Fruit fly (Drosophila melanogaster): ENCODE results near the gene Jhbp15.
A peak's percentile ranks its signal among the peaks of the same experiment; 100 is the strongest.

The Jhbp15 gene

dm6 chr3R:21073141-21073540 lies 22.4 kb upstream of the Jhbp15 start, which contains the start of gene r-l (continued):
- no peak for TF ChIP-seq az2 (GFP tag; optimal IDR thresholded peaks at IDR 0.05)
- no peak for TF ChIP-seq CG16779 (GFP tag; IDR thresholded peaks at IDR 0.05)
- no peak for TF ChIP-seq cad (GFP tag; optimal IDR thresholded peaks at IDR 0.05)
- TF ChIP-seq CG33557 (GFP tag; optimal IDR thresholded peaks at IDR 0.05), result no peak
- peak; percentile 17 for TF ChIP-seq B-H2 (GFP tag; optimal IDR thresholded peaks at IDR 0.05)
- 0 out of 3 replicates have a peak, but pooled peaks have one; percentile 12 for TF ChIP-seq Opbp (GFP tag; IDR thresholded peaks at IDR 0.05; ENCODE audit: partially characterized antibody)
- TF ChIP-seq her (GFP tag; optimal IDR thresholded peaks at IDR 0.05), result no peak
- TF ChIP-seq Nf-YA (GFP tag; IDR thresholded peaks at IDR 0.05), result no peak
- no peak for TF ChIP-seq Xbp1 (GFP tag; optimal IDR thresholded peaks at IDR 0.05)
- peak; percentile 37 for TF ChIP-seq CG17829 (tag; optimal IDR thresholded peaks at IDR 0.05)
- no peak for TF ChIP-seq PHDP (tag; optimal IDR thresholded peaks at IDR 0.05)
- TF ChIP-seq CG6175 (GFP tag; IDR thresholded peaks at IDR 0.05), result no peak
- no peak for TF ChIP-seq CG4360 (GFP tag; IDR thresholded peaks at IDR 0.05)
- TF ChIP-seq ftz-f1 (GFP tag; optimal IDR thresholded peaks at IDR 0.05), result peak; percentile 80
- no peak for TF ChIP-seq lola (GFP tag; optimal IDR thresholded peaks at IDR 0.05)
- no peak for TF ChIP-seq CG1792 (GFP tag; optimal IDR thresholded peaks at IDR 0.05)
- no peak for TF ChIP-seq sr (GFP tag; IDR thresholded peaks at IDR 0.05)
- no peak for TF ChIP-seq hb (GFP tag; IDR thresholded peaks at IDR 0.05; ENCODE audit: partially characterized antibody)
- TF ChIP-seq twi (tag; optimal IDR thresholded peaks at IDR 0.05), result peak; percentile 34
- TF ChIP-seq Taf1 (GFP tag; IDR thresholded peaks at IDR 0.05), result no peak
- TF ChIP-seq Nf-YC (tag; optimal IDR thresholded peaks at IDR 0.05), result peak; percentile 80
- TF ChIP-seq bcd (GFP tag; optimal IDR thresholded peaks at IDR 0.05), result no peak
- TF ChIP-seq tin (GFP tag; optimal IDR thresholded peaks at IDR 0.05), result no peak
- TF ChIP-seq CG13123 (GFP tag; optimal IDR thresholded peaks at IDR 0.05), result no peak
- no peak for TF ChIP-seq CG34224 (GFP tag; IDR thresholded peaks at IDR 0.05; ENCODE audit: partially characterized antibody)

dm6 chr3R:21071943-21072500 lies 21.2 kb upstream of the Jhbp15 start:
- TF ChIP-seq CG10462 (GFP tag; optimal IDR thresholded peaks at IDR 0.05), result no peak
- TF ChIP-seq exex (tag; optimal IDR thresholded peaks at IDR 0.05), result peak; percentile 74
- peak; percentile 75 for TF ChIP-seq CG3995 (GFP tag; optimal IDR thresholded peaks at IDR 0.05)
- TF ChIP-seq ac (GFP tag; optimal IDR thresholded peaks at IDR 0.05), result no peak
- no peak for TF ChIP-seq insv (GFP tag; optimal IDR thresholded peaks at IDR 0.05)
- TF ChIP-seq sd (tag; optimal IDR thresholded peaks at IDR 0.05), result peak; percentile 56
- peak; percentile 17; the same call in 1 of the 2 replicates for TF ChIP-seq bbx (GFP tag; IDR thresholded peaks at IDR 0.05; ENCODE audit: partially characterized antibody)
- TF ChIP-seq CG6791 (GFP tag; IDR thresholded peaks at IDR 0.05; ENCODE audit: partially characterized antibody), result 0 out of 3 replicates have a peak, but pooled peaks have one; percentile 9
- TF ChIP-seq ash1 (GFP tag; optimal IDR thresholded peaks at IDR 0.05), result no peak
- TF ChIP-seq CG7987 (GFP tag; optimal IDR thresholded peaks at IDR 0.05), result peak; percentile 9
- no peak for TF ChIP-seq CG12236 (GFP tag; optimal IDR thresholded peaks at IDR 0.05)
- peak; percentile 62 for TF ChIP-seq CG12769 (tag; optimal IDR thresholded peaks at IDR 0.05)
- TF ChIP-seq cwo (GFP tag; optimal IDR thresholded peaks at IDR 0.05), result peak; percentile 96
- peak in 1 of 2 experiments; percentile 52 for TF ChIP-seq Pdp1 (GFP tag; optimal IDR thresholded peaks at IDR 0.05)
- peak; percentile 5 for TF ChIP-seq CG34376 (GFP tag; optimal IDR thresholded peaks at IDR 0.05)
- peak; percentile 28 for TF ChIP-seq sug (tag; optimal IDR thresholded peaks at IDR 0.05)
- TF ChIP-seq chinmo (GFP tag; IDR thresholded peaks at IDR 0.05; ENCODE audit: partially characterized antibody), result 0 out of 4 replicates have a peak, but pooled peaks have one; percentile 29
- TF ChIP-seq Med (GFP tag), result peak; percentile 48
- peak; percentile 73 for TF ChIP-seq grn (GFP tag; optimal IDR thresholded peaks at IDR 0.05)
- TF ChIP-seq Max (GFP tag; optimal IDR thresholded peaks at IDR 0.05), result no peak

All from whole organism, embryonic.